Fruit fly (Drosophila melanogaster) whole organism: Measurements from ENCODE around the gene Crys.
A peak's percentile ranks its signal among the peaks of the same experiment; 100 is the strongest.
"Not testable (repeated sequence)": the region's sequence is repeated elsewhere in the genome, so short reads cannot be mapped to it uniquely, and the experiment has no call there.

ENCODE experiments used
- CG8478 ChIP-seq: fragments of >200 bp; optimal IDR thresholded peaks from 2 replicates; lab custom pipeline; 2018; ENCODE audit warnings: inconsistent platforms
- Dll ChIP-seq: fragments of >200 bp; optimal IDR thresholded peaks from 2 replicates; lab custom pipeline; 2017
- EcR ChIP-seq, 2 experiments: fragments of >200 bp; optimal IDR thresholded peaks; 2 replicates each; lab custom pipeline; 2017; ENCODE audit warnings: missing biosample characterization in 2 of 2, missing genetic modification characterization in 2 of 2, missing genetic modification reagents in 2 of 2
- pan ChIP-seq: fragments of >200 bp; optimal IDR thresholded peaks from 2 replicates; lab custom pipeline; 2017
- psq ChIP-seq: fragments of >200 bp; optimal IDR thresholded peaks from 2 replicates; lab custom pipeline; 2017
- usp ChIP-seq: fragments of >200 bp; optimal IDR thresholded peaks from 2 replicates; lab custom pipeline; 2017; ENCODE audit warnings: missing biosample characterization, missing genetic modification characterization, mixed read lengths

Gene Crys

DNA sequence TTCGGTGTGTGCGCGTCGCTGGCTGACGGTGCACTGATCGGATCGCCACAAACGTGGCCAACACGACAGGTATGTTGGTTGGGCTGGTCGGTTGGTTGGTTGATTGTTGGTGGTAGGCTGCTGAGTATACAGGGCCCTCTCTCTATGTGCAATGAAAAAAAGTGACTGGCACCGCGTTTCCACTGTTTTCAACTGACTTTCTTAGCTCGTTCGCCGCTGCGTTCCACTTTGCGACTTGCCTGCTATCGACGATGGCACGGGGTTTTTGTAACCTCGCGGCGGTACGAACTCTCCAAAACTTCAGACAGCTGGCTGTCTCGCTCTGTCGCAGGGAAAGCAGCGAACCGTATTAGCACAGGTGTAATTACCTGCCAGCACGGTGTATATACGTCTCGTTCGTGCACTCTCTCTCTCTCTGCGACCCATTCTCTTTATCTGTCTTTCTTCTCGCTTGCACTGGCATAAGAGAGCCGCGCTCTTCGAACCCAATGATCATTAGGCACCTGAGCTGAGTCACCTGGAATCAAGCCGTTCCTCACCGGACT is 27.0 kb downstream of the Crys start:
- TF ChIP-seq Dll (lab: Kevin White, UChicago) (peak; percentile 75), CG8478 (lab: Kevin White, UChicago) (peak; percentile 84), pan (lab: Kevin White, UChicago) (no peak)

DNA sequence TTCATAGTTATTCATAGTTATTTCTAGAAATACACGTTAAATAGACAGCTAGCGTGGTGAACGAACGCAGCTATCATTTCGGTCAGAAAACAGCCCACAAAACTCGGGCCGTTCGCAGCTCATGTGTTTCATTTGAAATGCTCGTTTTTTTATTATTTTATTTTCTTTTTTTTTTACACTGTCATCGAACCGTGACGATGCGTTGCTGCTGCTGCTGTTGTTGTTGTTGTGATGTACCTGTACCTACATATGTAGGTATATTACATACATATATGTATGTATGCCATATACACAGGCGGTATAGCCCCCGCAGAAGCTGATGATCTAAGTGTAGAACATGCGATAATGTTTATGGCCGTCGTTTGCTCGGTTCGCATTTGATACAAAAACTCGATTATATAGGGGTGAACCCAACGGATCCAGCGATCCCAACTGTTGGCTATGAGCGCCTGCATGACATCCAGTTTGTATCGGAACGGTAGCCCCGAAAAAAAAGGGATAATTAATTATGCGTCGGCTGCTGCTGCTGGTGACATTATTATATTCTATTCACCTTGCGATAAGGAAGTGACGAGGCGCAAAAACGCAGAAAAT is 29.3 kb downstream of the Crys start:
- no peak for TF ChIP-seq EcR (GFP tag; optimal IDR thresholded peaks at IDR 0.05; lab: Kevin White, UChicago)
- TF ChIP-seq psq (lab: Kevin White, UChicago), result no peak
- no peak for TF ChIP-seq CG8478 (lab: Kevin White, UChicago)
- no peak for TF ChIP-seq Dll (lab: Kevin White, UChicago)
- no peak for TF ChIP-seq pan (lab: Kevin White, UChicago)
- no peak for TF ChIP-seq usp

DNA sequence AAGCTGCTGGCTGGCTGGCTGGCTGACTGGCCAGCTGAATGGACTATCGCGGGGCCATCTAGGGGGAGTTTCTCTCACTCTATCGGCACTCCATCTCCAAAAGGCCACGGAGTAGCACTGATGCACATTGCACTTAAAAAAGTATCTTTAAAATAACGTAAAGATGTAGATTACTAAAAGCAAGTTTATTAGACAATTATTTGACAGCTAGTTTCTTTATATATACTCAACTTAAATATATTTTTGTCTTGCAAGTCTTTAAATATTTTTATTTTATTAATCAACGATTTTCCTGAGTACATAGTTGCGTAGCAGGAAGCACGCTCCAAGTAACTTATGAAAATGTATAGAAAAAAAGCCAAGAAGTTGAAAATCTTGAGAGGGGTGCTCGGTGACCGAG is 33.0 kb downstream of the Crys start:
- TF ChIP-seq pan (lab: Kevin White, UChicago) (no peak), psq (lab: Kevin White, UChicago) (no peak), CG8478 (lab: Kevin White, UChicago) (no peak), EcR (GFP tag; optimal IDR thresholded peaks at IDR 0.05; lab: Kevin White, UChicago) (no peak)

DNA sequence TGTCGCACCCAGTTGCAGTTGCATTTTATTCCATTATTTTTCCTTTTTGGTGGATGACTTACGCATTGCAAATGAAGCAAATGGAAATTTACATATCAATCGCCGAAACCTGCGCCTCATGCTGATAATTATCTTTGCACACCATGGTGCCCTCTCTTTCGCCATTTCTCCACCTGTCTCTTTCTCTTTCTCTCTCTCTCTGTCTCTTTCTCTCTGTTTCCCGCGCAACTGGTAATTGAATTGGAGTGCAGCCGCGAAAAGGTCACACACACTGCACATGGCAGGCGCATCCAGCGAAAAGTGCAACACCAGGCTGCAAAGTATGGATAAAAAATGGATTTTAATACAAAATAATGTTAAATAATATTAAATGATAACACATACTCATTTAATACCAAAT is 33.8 kb downstream of the Crys start:
- TF ChIP-seq EcR (GFP tag; optimal IDR thresholded peaks at IDR 0.05; lab: Kevin White, UChicago) (no peak), Dll (lab: Kevin White, UChicago) (no peak), usp (no peak)

DNA sequence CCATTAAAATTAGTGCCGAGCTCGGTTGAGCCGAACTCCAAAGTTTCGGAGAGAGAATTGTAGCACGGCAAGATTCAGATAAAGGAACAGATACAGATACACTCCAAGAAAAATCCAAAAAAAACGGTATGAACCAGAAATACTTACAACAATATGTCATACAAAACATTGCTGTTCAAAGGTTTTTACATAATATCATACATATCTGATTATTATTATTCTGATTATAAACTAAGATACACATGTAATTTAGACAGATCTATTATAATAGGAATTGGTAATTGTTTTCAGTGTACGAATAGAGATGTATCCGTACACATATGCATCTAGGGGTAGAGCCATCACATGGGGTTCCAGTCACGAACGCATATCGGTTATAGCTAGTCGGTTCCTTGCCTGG is 36.1 kb downstream of the Crys start:
- TF ChIP-seq EcR (GFP tag; optimal IDR thresholded peaks at IDR 0.05; lab: Kevin White, UChicago) (no peak), Dll (lab: Kevin White, UChicago) (no peak), pan (lab: Kevin White, UChicago) (no peak), usp (no peak), psq (lab: Kevin White, UChicago) (no peak), CG8478 (lab: Kevin White, UChicago) (no peak)

DNA sequence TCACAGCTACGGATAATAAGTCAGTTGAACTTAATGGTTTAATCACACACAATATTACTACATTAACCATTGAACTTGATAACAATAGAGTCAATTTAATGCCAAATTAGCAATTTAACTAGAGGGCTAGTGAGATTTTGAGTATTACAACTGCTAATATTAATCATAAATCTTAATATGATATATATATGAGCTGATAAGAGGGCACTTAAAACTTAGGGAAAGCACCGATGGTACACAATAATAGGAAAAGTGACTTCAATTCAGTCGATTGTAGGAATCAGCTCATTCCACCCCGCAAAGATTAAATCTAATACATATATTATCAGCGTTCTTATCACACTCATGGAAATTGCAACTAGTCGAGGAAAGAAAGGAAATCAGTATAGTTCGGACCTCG is 37.3 kb downstream of the Crys start, which contains the start of gene CG16965:
TSS of gene CG16965 (plus strand) at position 382 of the 400 bp plus-strand sequence.
- TF ChIP-seq psq (lab: Kevin White, UChicago), result no peak
- TF ChIP-seq Dll (lab: Kevin White, UChicago), result no peak
- TF ChIP-seq CG8478 (lab: Kevin White, UChicago), result no peak
- no peak for TF ChIP-seq pan (lab: Kevin White, UChicago)

DNA sequence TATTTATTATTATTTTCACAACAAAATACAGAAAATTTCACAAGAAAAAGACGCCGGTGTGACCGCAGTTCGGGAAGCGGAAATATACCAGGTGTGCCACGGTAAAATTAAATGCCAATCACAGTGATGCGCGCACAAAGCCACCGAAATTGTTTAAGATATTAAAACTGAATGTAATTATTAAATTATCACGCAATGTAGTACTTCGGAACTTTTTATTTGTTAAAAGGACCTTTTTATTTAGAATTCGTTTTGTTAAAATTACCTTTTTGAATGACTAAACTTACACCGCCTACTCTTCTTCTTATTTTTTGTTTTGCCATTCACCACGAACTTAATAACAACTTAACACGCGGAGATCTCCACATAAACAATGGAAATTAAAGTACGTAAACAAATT is 44.0 kb downstream of the Crys start, which contains the start of the genes CG6686 and CG34163:
TSS of gene CG6686 (minus strand) at position 95 of the 400 bp plus-strand sequence.
TSS of gene CG34163 (plus strand) at position 326 of the 400 bp plus-strand sequence.
- TF ChIP-seq psq (lab: Kevin White, UChicago) (no peak), pan (lab: Kevin White, UChicago) (no peak), Dll (lab: Kevin White, UChicago) (no peak), EcR (GFP tag; optimal IDR thresholded peaks at IDR 0.05; lab: Kevin White, UChicago) (no peak), usp (no peak), CG8478 (lab: Kevin White, UChicago) (no peak)

DNA sequence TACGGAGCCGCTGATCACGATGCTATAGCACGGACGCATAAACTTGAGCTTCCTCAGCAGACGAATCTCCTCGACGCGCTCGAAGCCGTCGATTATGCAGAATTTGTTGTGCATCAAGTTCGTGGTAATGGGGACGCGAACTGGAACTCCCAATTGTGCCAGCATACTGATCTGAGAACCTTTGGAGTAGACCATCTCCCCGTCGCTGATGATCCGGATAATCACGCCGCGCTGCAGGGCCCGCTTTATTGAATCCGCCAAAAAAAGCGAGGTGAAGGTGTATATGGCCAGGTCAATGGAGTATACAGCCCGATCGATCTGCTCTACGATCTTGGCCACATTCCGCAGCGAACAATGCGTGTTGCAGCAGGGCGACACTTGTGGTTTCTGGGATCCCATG is 45.3 kb downstream of the Crys start:
- TF ChIP-seq EcR (GFP tag; optimal IDR thresholded peaks at IDR 0.05; lab: Kevin White, UChicago) (no peak), psq (lab: Kevin White, UChicago) (no peak), pan (lab: Kevin White, UChicago) (no peak)

DNA sequence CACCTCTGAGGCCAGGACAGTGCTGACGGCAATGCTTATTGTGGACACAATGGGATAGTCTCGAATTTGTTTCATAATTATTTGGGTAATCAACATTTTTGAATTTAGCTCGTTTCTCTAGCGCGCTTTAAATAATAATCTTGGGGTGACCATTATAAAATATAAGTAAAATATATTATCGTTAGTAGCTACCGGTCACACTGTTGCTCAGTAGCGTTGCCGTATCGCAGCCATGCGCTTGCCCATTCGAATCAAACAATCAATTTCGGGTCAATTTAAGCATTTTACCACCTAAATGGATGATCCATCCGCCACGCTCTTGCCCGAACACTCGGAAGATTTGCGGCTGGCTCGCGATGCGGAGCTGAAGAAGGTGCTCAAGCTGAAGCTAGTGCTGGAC is 45.8 kb downstream of the Crys start, which contains the start of the genes zuc and dgt2:
TSS of gene zuc (minus strand) at position 154 of the 400 bp plus-strand sequence.
TSS of gene dgt2 (plus strand) at position 208 of the 400 bp plus-strand sequence.
- no peak for TF ChIP-seq pan (lab: Kevin White, UChicago)
- no peak for TF ChIP-seq EcR (GFP tag; optimal IDR thresholded peaks at IDR 0.05; lab: Kevin White, UChicago)
- TF ChIP-seq psq (lab: Kevin White, UChicago), result no peak
- no peak for TF ChIP-seq CG8478 (lab: Kevin White, UChicago)
- TF ChIP-seq usp, result no peak
- no peak for TF ChIP-seq Dll (lab: Kevin White, UChicago)

DNA sequence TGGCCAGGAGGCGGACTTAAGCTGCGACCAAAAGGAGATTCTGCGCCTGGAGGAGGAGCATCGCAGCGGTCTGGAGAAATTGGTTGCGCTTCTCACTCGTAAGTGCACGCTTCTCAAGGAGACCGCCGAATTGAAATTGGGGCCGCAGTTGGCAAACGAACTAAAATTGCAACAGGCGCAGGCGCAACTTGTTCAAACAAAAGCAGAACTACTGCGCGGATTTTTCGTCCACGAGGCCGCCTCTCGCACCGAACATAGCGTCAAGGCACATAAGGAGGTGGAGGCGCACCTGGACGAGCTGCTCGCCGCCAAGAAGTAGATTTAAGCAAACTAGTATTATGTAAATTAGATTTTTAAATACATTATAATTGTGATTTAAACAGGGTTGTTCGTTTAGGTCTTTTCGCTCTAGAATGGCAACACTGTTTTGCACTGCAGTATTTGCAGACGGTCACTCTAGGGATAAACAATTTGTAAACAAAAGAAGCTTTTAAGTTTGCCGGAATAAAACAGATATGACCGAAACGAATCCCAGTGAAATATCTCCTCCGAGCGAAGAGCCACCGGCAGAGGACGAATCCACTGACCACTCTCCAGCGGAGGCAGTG is 46.6 kb downstream of the Crys start, which contains the start of gene escl:
TSS of gene escl (plus strand) at position 470 of the 608 bp plus-strand sequence.
- TF ChIP-seq psq (lab: Kevin White, UChicago) (no peak), EcR (GFP tag; optimal IDR thresholded peaks at IDR 0.05; lab: Kevin White, UChicago) (no peak), Dll (lab: Kevin White, UChicago) (no peak), pan (lab: Kevin White, UChicago) (no peak), CG8478 (lab: Kevin White, UChicago) (no peak), usp (no peak)

DNA sequence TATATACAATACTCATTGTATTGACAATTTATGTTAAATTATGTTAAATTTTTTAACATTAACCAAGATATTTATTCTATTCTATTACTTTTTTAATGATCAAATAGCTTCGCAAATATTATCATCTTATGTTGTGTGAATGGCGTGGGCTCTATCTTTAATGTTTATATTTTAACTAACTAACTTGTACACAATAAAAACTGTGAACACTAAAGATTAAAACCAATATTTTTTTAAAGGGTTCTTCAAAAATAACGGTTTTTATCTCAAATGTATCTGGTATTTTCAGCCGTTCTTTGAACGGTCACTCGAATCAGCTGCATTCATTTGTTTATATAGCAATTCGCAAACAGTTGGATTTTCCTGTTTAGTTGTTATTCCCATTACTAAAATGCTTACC is 48.7 kb downstream of the Crys start, which contains the start of gene Ada1-2:
TSS of gene Ada1-2 (plus strand) at position 301 of the 400 bp plus-strand sequence.
- not testable (repeated sequence) for TF ChIP-seq EcR (GFP tag; optimal IDR thresholded peaks at IDR 0.05; lab: Kevin White, UChicago); Dll (lab: Kevin White, UChicago); CG8478 (lab: Kevin White, UChicago)

DNA sequence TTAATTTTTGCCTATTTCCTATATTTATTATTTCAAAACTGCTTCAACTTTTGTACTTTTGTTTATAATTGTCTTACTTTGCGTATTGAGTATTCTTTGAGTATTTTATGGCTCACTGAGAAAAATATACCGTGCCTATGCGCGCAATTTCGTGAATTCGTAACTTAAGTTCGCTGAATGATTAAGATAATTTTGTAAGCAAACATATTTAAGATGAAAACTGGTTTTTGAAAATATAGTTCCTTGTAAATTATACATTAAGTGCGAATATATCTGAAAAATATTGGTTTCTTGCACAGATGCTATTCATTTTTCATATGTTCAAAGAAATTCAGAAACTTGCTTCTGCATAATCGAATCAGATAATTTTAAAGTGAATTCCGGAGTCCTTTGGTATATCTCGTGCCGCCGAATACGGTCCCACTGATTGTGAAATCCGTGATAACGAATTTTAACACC is 51.4 kb downstream of the Crys start, which contains the start of the genes CG18789 and Qtzl:
TSS of gene CG18789 (minus strand) at position 101 of the 459 bp plus-strand sequence.
TSS of gene Qtzl (plus strand) at position 409 of the 459 bp plus-strand sequence.
- not testable (repeated sequence) for TF ChIP-seq pan, Dll, psq (lab: Kevin White, UChicago)
